Fruit fly (Drosophila melanogaster): ENCODE measurements around the gene hh.

Gene hh

dm6 chr3R:23117683-23118470 lies 23.8 kb downstream of the hh start, which contains the start of the genes Rassf and CenB1A (continued):
- TF ChIP-seq sob (GFP tag; IDR thresholded peaks at IDR 0.05) (peak; percentile 58; the same call in 1 of the 2 replicates), jing (GFP tag; optimal IDR thresholded peaks at IDR 0.05) (no peak), CG11696 (GFP tag; IDR thresholded peaks at IDR 0.05) (no peak), crp (GFP tag; optimal IDR thresholded peaks at IDR 0.05) (peak in 1 of 2 experiments; percentile 74), vfl (GFP tag; optimal IDR thresholded peaks at IDR 0.05) (no peak), hbn (GFP tag; IDR thresholded peaks at IDR 0.05; ENCODE audit: partially characterized antibody) (0 out of 2 replicates have a peak, but pooled peaks have one; percentile 44), ERR (GFP tag; optimal IDR thresholded peaks at IDR 0.05) (peak; percentile 34), tap (tag; optimal IDR thresholded peaks at IDR 0.05) (no peak), Mad (GFP tag; optimal IDR thresholded peaks at IDR 0.05) (no peak), Doc2 (GFP tag; IDR thresholded peaks at IDR 0.05) (no peak), Six4 (GFP tag; optimal IDR thresholded peaks at IDR 0.05) (no peak), CG15073 (GFP tag; optimal IDR thresholded peaks at IDR 0.05) (no peak), CG14050 (GFP tag; IDR thresholded peaks at IDR 0.05) (no peak), PHDP (tag; optimal IDR thresholded peaks at IDR 0.05) (peak; percentile 10), CG32772 (GFP tag; IDR thresholded peaks at IDR 0.05) (no peak), Hr39 (optimal IDR thresholded peaks at IDR 0.05) (no peak), Dll (GFP tag; IDR thresholded peaks at IDR 0.05; ENCODE audit: partially characterized antibody) (peak; percentile 51; the same call in 1 of the 4 replicates), tna (GFP tag; IDR thresholded peaks at IDR 0.05; ENCODE audit: partially characterized antibody) (no peak), CG4328 (GFP tag; optimal IDR thresholded peaks at IDR 0.05) (no peak), CG12391 (tag; optimal IDR thresholded peaks at IDR 0.05) (peak; percentile 62), CG18599 (GFP tag; optimal IDR thresholded peaks at IDR 0.05) (peak; percentile 49), Lhr (GFP tag; optimal IDR thresholded peaks at IDR 0.05) (peak; percentile 13), CG17802 (tag; optimal IDR thresholded peaks at IDR 0.05) (peak; percentile 9), Neu2 (GFP tag; optimal IDR thresholded peaks at IDR 0.05; ENCODE audit: borderline replicate concordance) (no peak), Gsc (GFP tag; IDR thresholded peaks at IDR 0.05) (no peak), CG8944 (GFP tag; optimal IDR thresholded peaks at IDR 0.05) (peak; percentile 52), CG13424 (tag; optimal IDR thresholded peaks at IDR 0.05) (peak; percentile 13), odd (GFP tag; optimal IDR thresholded peaks at IDR 0.05) (no peak), Antp (GFP tag; optimal IDR thresholded peaks at IDR 0.05) (peak; percentile 28), tll (GFP tag; optimal IDR thresholded peaks at IDR 0.05) (peak in 1 of 2 experiments; percentile 84), CG31365 (tag; optimal IDR thresholded peaks at IDR 0.05) (no peak), org-1 (GFP tag; optimal IDR thresholded peaks at IDR 0.05) (no peak), sisA (GFP tag; IDR thresholded peaks at IDR 0.05) (peak; percentile 37; the same call in 1 of the 2 replicates), ash1 (GFP tag; optimal IDR thresholded peaks at IDR 0.05) (no peak), gcm2 (GFP tag; optimal IDR thresholded peaks at IDR 0.05) (no peak), Hr3 (GFP tag; optimal IDR thresholded peaks at IDR 0.05) (peak; percentile 54), CG18262 (tag; optimal IDR thresholded peaks at IDR 0.05) (peak; percentile 29), YL-1 (GFP tag; optimal IDR thresholded peaks at IDR 0.05) (no peak), vvl (GFP tag; IDR thresholded peaks at IDR 0.05) (peak; percentile 51), hkb (optimal IDR thresholded peaks at IDR 0.05) (peak; percentile 73), hkb (GFP tag; IDR thresholded peaks at IDR 0.05) (no peak; the same call in 1 of the 2 replicates), Dad (GFP tag; optimal IDR thresholded peaks at IDR 0.05) (no peak), CG8765 (GFP tag; IDR thresholded peaks at IDR 0.05) (no peak), Dfd (GFP tag; optimal IDR thresholded peaks at IDR 0.05) (no peak), Atf3 (GFP tag; optimal IDR thresholded peaks at IDR 0.05) (peak; percentile 48), CG14860 (GFP tag; IDR thresholded peaks at IDR 0.05; ENCODE audit: partially characterized antibody) (no peak), CG18011 (GFP tag; optimal IDR thresholded peaks at IDR 0.05) (no peak), wdn (GFP tag; IDR thresholded peaks at IDR 0.05) (no peak; the same call in 1 of the 2 replicates), CG15514 (GFP tag; optimal IDR thresholded peaks at IDR 0.05) (peak; percentile 64)

All from whole organism, embryonic.